Worm (Caenorhabditis elegans) whole organism, young adult: ENCODE data around the gene Y53C12B.1.

Source experiments
- ama-1 ChIP-seq, 3 experiments: fragments of 150-350 bp in 1 of 3; sonication (generic microtip) in 2 of 3; optimal IDR thresholded peaks; 2 replicates each; lab custom pipeline; 2014 to 2018; ENCODE audit warnings: missing biosample characterization in 2 of 3, missing genetic modification characterization in 2 of 3, missing genetic modification reagents in 2 of 3
- aptf-3 ChIP-seq: fragments of 200-800 bp; sonication (Bioruptor generic); IDR thresholded peaks from 2 replicates; pipeline ENCODE4 v1.3.6; 2022; ENCODE audit warnings: missing genetic modification characterization, missing compliant biosample characterization
- chd-7 ChIP-seq: sonication (generic microtip); optimal IDR thresholded peaks from 2 replicates; lab custom pipeline; 2016; ENCODE audit warnings: mild to moderate bottlenecking, missing genetic modification characterization, moderate library complexity, missing compliant biosample characterization

- TF ChIP-seq chd-7 (no peak), ama-1 (optimal IDR thresholded peaks at IDR 0.05; lab: Kevin White, UChicago) (no peak), ama-1 (GFP tag; optimal IDR thresholded peaks at IDR 0.05; lab: Kevin White, UChicago) (no peak), aptf-3 (GFP tag; lab: Robert Waterston, UW) (no peak)
Measured at ce11 chrII:9786215-9786614, 40.3 kb upstream of the Y53C12B.1 start.
